Fruit fly (Drosophila melanogaster) whole organism, prepupa: ENCODE measurements around the gene ApepP.

Source experiments
- CG10631 ChIP-seq: fragments of 200-800 bp; sonication (Bioruptor generic); optimal IDR thresholded peaks from 2 replicates; lab custom pipeline; 2016; ENCODE audit warnings: missing biosample characterization, missing genetic modification characterization
- CG11762 ChIP-seq: fragments of 200-800 bp; sonication (Bioruptor generic); optimal IDR thresholded peaks from 3 replicates; lab custom pipeline; 2016; ENCODE audit warnings: missing biosample characterization, missing genetic modification characterization; ENCODE audit not compliant: insufficient read depth
- CG11902 ChIP-seq: fragments of 200-800 bp; sonication (Bioruptor generic); optimal IDR thresholded peaks from 3 replicates; lab custom pipeline; 2016; ENCODE audit warnings: missing biosample characterization, missing genetic modification characterization
- CG1621 ChIP-seq: fragments of 200-800 bp; sonication (Bioruptor generic); optimal IDR thresholded peaks from 3 replicates; lab custom pipeline; 2018; ENCODE audit warnings: missing biosample characterization, mild to moderate bottlenecking, missing genetic modification characterization
- CG31627 ChIP-seq: fragments of 200-800 bp; sonication (Bioruptor generic); optimal IDR thresholded peaks from 3 replicates; lab custom pipeline; 2016; ENCODE audit warnings: missing biosample characterization, missing genetic modification characterization
- CG32006 ChIP-seq: fragments of 200-800 bp; sonication (Bioruptor generic); optimal IDR thresholded peaks from 3 replicates; lab custom pipeline; 2017; ENCODE audit warnings: missing biosample characterization, mild to moderate bottlenecking, missing genetic modification characterization
- CG34406 ChIP-seq: fragments of 200-800 bp; sonication (Bioruptor generic); optimal IDR thresholded peaks from 3 replicates; lab custom pipeline; 2016; ENCODE audit warnings: missing biosample characterization, missing genetic modification characterization
- CG4318 ChIP-seq: fragments of 200-800 bp; sonication (Bioruptor generic); optimal IDR thresholded peaks from 3 replicates; lab custom pipeline; 2017; ENCODE audit warnings: missing biosample characterization, mild to moderate bottlenecking, missing genetic modification characterization
- CG6163 ChIP-seq: fragments of 200-800 bp; sonication (Bioruptor generic); IDR thresholded peaks from 3 replicates; pipeline ENCODE4 v1.3.6; 2022; ENCODE audit warnings: missing biosample characterization, missing genetic modification characterization
- CG6276 ChIP-seq: fragments of 200-800 bp; sonication (Bioruptor generic); optimal IDR thresholded peaks from 2 replicates; lab custom pipeline; 2017; ENCODE audit warnings: missing biosample characterization, mild to moderate bottlenecking, missing genetic modification characterization
- CG6808 ChIP-seq: fragments of 200-800 bp; sonication (Bioruptor generic); optimal IDR thresholded peaks from 3 replicates; lab custom pipeline; 2017; ENCODE audit warnings: missing biosample characterization, missing genetic modification characterization, mild to moderate bottlenecking, moderate library complexity, missing genetic modification reagents
- CG6854 ChIP-seq: fragments of 200-800 bp; sonication (Bioruptor generic); optimal IDR thresholded peaks from 2 replicates; lab custom pipeline; 2017; ENCODE audit warnings: missing biosample characterization, mild to moderate bottlenecking, missing genetic modification characterization
- CG8319 ChIP-seq: fragments of 200-800 bp; sonication (Bioruptor generic); optimal IDR thresholded peaks from 3 replicates; lab custom pipeline; 2016; ENCODE audit warnings: missing biosample characterization, missing genetic modification characterization
- CG9139 ChIP-seq: fragments of 200-800 bp; sonication (Bioruptor generic); optimal IDR thresholded peaks from 3 replicates; lab custom pipeline; 2017; ENCODE audit warnings: missing biosample characterization, mild to moderate bottlenecking, missing genetic modification characterization
- Eip78C ChIP-seq: fragments of 200-800 bp; sonication (Bioruptor generic); peaks from one replicate; lab custom pipeline; 2016; ENCODE audit warnings: missing biosample characterization, missing genetic modification characterization
- Ets96B ChIP-seq: fragments of 200-800 bp; optimal IDR thresholded peaks from 2 replicates; lab custom pipeline; 2019; ENCODE audit warnings: missing biosample characterization, mild to moderate bottlenecking, missing genetic modification characterization, moderate library complexity
- Hr38 ChIP-seq: sonication (Bioruptor generic); optimal IDR thresholded peaks from 2 replicates; lab custom pipeline; 2016; ENCODE audit warnings: missing biosample characterization, missing genetic modification characterization
- Hr39 ChIP-seq: fragments of 200-800 bp; sonication (Bioruptor generic); optimal IDR thresholded peaks from 2 replicates; lab custom pipeline; 2016; ENCODE audit warnings: missing biosample characterization, missing genetic modification characterization
- Lpt ChIP-seq: fragments of 200-800 bp; sonication (Bioruptor generic); optimal IDR thresholded peaks from 3 replicates; lab custom pipeline; 2016; ENCODE audit warnings: missing biosample characterization, missing genetic modification characterization
- Met ChIP-seq: fragments of 200-800 bp; sonication (Bioruptor generic); optimal IDR thresholded peaks from 3 replicates; lab custom pipeline; 2016; ENCODE audit warnings: missing biosample characterization, missing genetic modification characterization
- OdsH ChIP-seq: fragments of 200-800 bp; sonication (Bioruptor generic); optimal IDR thresholded peaks from 3 replicates; lab custom pipeline; 2016; ENCODE audit warnings: missing biosample characterization, missing genetic modification characterization
- Smox ChIP-seq: fragments of 200-800 bp; sonication (Bioruptor generic); optimal IDR thresholded peaks from 3 replicates; lab custom pipeline; 2016; ENCODE audit warnings: missing biosample characterization, missing genetic modification characterization
- Sox14 ChIP-seq: fragments of 200-800 bp; sonication (Bioruptor generic); optimal IDR thresholded peaks from 3 replicates; lab custom pipeline; 2016; ENCODE audit warnings: missing biosample characterization, missing genetic modification characterization
- Sox15 ChIP-seq: fragments of 200-800 bp; sonication (Bioruptor generic); optimal IDR thresholded peaks from 3 replicates; lab custom pipeline; 2016; ENCODE audit warnings: missing biosample characterization, missing genetic modification characterization
- achi ChIP-seq: fragments of 200-800 bp; sonication (Bioruptor generic); optimal IDR thresholded peaks from 3 replicates; lab custom pipeline; 2016; ENCODE audit warnings: missing biosample characterization, missing genetic modification characterization
- eg ChIP-seq: fragments of 200-800 bp; sonication (Bioruptor generic); IDR thresholded peaks from 3 replicates; pipeline ENCODE4 v1.3.6; 2022; ENCODE audit warnings: missing biosample characterization, missing genetic modification characterization
- fd59A ChIP-seq: fragments of 200-800 bp; sonication (Bioruptor generic); optimal IDR thresholded peaks from 2 replicates; lab custom pipeline; 2017; ENCODE audit warnings: missing biosample characterization, mild to moderate bottlenecking, missing genetic modification characterization, missing genetic modification reagents
- fd85E ChIP-seq: fragments of 200-800 bp; sonication (Bioruptor generic); optimal IDR thresholded peaks from 3 replicates; lab custom pipeline; 2016; ENCODE audit warnings: missing biosample characterization, missing genetic modification characterization
- fkh ChIP-seq: fragments of 200-800 bp; sonication (Bioruptor generic); optimal IDR thresholded peaks from 3 replicates; lab custom pipeline; 2017; ENCODE audit warnings: missing biosample characterization, mild to moderate bottlenecking, missing genetic modification characterization, moderate library complexity
- lz ChIP-seq: fragments of 200-800 bp; sonication (Bioruptor generic); optimal IDR thresholded peaks from 3 replicates; lab custom pipeline; 2016; ENCODE audit warnings: missing biosample characterization, missing genetic modification characterization
- net ChIP-seq: fragments of 200-800 bp; sonication (Bioruptor generic); optimal IDR thresholded peaks from 3 replicates; lab custom pipeline; 2016; ENCODE audit warnings: missing biosample characterization, missing genetic modification characterization
- salr ChIP-seq, 2 experiments: fragments of 200-800 bp; sonication (Bioruptor generic); optimal IDR thresholded peaks; 3 replicates each; lab custom pipeline; 2016 to 2018; ENCODE audit warnings: missing biosample characterization in 2 of 2, missing genetic modification characterization in 2 of 2, mild to moderate bottlenecking in 1 of 2
- ss ChIP-seq, 2 experiments: fragments of 200-800 bp; sonication (Bioruptor generic); optimal IDR thresholded peaks; 2 replicates in 1 of 2; 3 replicates in 1 of 2; lab custom pipeline; 2017 to 2018; ENCODE audit warnings: mild to moderate bottlenecking in 2 of 2, missing biosample characterization in 2 of 2, missing genetic modification characterization in 2 of 2, moderate library complexity in 1 of 2
- svp ChIP-seq: fragments of 200-800 bp; sonication (Bioruptor generic); peaks from one replicate; lab custom pipeline; 2016; ENCODE audit warnings: missing biosample characterization, missing genetic modification characterization
- vri ChIP-seq: fragments of 200-800 bp; sonication (Bioruptor generic); optimal IDR thresholded peaks from 3 replicates; lab custom pipeline; 2016; ENCODE audit warnings: missing biosample characterization, mild to moderate bottlenecking, missing genetic modification characterization

The ApepP gene

DNA sequence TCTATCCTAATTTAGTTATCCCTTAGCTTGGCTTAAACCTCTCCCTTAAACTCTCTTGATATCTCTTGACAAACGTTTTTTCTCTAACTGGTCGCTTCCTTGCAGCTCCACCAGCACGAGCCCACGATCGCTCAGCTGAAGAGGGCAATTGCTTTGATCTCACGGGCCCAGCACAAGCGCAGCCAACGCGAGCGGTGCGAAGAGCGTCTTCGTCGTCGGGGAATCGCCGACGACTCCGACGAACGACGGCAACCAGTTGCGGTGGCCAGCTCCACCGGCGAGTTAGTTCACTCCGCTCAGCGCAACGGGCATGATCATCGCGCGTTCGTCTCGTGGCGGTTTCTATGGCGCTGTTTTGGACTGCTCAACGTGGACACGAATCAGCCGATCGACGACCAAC, 29.3 kb downstream of the ApepP start (continued):
- TF ChIP-seq fd59A (GFP tag; lab: Kevin White, UChicago) (no peak), CG6854 (GFP tag; lab: Kevin White, UChicago) (peak; percentile 63), Sox14 (no peak), Lpt (GFP tag; lab: Kevin White, UChicago) (peak; percentile 11), Hr38 (GFP tag; lab: Kevin White, UChicago) (no peak), net (GFP tag; lab: Kevin White, UChicago) (peak; percentile 33), CG31627 (no peak), vri (GFP tag; lab: Kevin White, UChicago) (no peak), Sox15 (no peak), CG11902 (GFP tag; lab: Kevin White, UChicago) (no peak), OdsH (GFP tag; lab: Kevin White, UChicago) (no peak), CG11762 (GFP tag; lab: Kevin White, UChicago) (no peak), lz (GFP tag; lab: Kevin White, UChicago) (peak; percentile 16), CG8319 (no peak), Eip78C (GFP tag; lab: Kevin White, UChicago) (peak; percentile 78)

DNA sequence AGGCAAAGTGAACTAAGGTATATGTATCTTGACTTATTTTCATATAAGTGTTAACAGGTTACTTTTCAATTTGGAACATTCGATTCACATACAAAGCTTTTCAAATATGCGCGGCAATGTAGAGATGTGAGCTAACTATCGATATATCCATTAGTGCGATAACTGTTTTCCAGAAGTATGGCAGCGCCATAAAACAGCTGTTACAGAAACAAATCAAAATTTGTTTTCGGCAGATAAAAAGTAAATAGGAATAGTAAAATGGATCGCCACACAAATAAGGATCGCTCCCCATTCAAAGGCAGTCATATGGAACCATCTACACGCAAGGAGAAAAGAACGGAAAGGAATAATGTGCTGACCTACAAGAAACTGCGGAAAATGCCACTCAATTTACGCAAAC, 30.9 kb downstream of the ApepP start, which contains the start of the genes CG32832, CG31743 and CG34313:
TSS of gene CG32832 (minus strand) at position 3 of the 400 bp plus-strand sequence.
TSS of gene CG31743 (plus strand) at position 230 of the 400 bp plus-strand sequence.
TSS of gene CG34313 (plus strand) at position 230 of the 400 bp plus-strand sequence.
- no peak for TF ChIP-seq svp (GFP tag; lab: Kevin White, UChicago)
- no peak for TF ChIP-seq fkh (GFP tag; lab: Kevin White, UChicago)
- TF ChIP-seq CG32006 (GFP tag; lab: Kevin White, UChicago) = no peak
- TF ChIP-seq lz (GFP tag; lab: Kevin White, UChicago) = no peak
- TF ChIP-seq fd85E (GFP tag; lab: Kevin White, UChicago) = no peak
- TF ChIP-seq Met (GFP tag; lab: Kevin White, UChicago) = no peak
- TF ChIP-seq net (GFP tag; lab: Kevin White, UChicago) = no peak

DNA sequence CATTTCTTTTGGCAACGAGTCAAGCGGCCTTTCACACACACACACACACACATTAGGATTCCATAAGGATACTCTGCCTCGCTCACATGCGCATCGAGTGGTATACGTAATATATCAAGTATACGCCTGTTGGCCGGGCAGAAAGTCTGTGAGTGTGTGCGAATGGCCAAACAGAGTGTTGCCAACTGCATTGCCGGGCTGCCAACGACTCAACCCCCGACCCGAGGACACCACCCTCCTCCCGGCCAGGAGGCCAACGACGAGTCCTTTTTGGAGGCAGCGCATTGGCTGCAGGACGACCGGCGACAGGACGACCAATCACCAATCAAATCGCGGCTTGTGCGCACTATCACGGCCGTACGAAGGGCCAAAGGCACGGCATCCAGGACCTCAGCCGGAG, 32.5 kb downstream of the ApepP start:
- TF ChIP-seq CG34406 = no peak
- TF ChIP-seq CG6808 (GFP tag; lab: Kevin White, UChicago) = no peak
- no peak for TF ChIP-seq CG6854 (GFP tag; lab: Kevin White, UChicago)
- no peak for TF ChIP-seq Ets96B (tag; lab: Kevin White, UChicago)
- TF ChIP-seq Smox (GFP tag; lab: Kevin White, UChicago) = no peak
- TF ChIP-seq ss (GFP tag; optimal IDR thresholded peaks at IDR 0.05; lab: Kevin White, UChicago) = no peak
- no peak for TF ChIP-seq Sox15
- TF ChIP-seq achi = no peak
- TF ChIP-seq, all 60 proteins: peak for 0

DNA sequence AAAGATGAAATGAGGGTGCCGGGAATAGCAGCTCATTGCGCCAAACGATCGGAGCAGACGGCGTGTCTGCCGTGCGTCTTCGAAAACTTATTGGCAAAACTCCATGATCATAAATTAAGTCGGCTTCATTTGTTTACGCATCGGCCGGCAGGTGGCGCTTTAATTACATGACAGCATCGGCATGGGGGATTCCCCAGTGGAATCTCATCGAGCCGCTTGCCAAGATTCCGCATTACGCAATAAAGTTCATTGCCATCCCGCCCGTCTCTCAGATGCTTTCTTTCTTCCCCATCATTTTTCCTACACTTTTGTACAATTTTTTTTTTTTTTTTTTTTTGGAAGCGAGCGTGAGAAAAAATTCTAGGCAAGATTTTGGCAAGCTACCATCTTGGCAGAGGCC, 33.7 kb downstream of the ApepP start:
- TF ChIP-seq CG1621 (tag; lab: Kevin White, UChicago) (no peak), vri (GFP tag; lab: Kevin White, UChicago) (peak; percentile 5), CG6163 (no peak), salr (GFP tag; optimal IDR thresholded peaks at IDR 0.05; lab: Kevin White, UChicago) (peak in 1 of 2 experiments; percentile 6)

DNA sequence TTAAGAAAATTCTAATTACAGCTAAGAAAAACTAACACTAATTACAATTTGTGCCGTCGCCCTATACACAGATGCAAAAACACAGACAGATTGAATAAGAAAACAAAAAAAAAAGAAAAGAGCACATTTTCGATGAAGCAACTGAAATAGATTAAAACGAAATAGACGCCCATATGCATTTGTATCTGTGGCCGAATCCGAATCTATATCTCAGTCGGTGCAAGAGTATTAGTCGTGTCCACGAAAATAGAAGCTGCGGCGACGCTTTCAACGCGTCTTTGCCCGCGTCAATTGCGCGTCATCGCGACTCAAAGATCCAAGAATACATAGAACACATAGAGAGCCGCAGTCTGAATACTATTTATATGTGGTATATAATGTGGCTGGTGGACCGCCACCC, 35.3 kb downstream of the ApepP start:
- TF ChIP-seq CG1621 (tag; lab: Kevin White, UChicago) = no peak
- TF ChIP-seq eg (GFP tag; lab: Robert Waterston, UW) = peak; percentile 49; the same call in 1 of the 3 replicates
- no peak for TF ChIP-seq CG4318 (GFP tag; lab: Kevin White, UChicago)
- TF ChIP-seq ss (GFP tag; optimal IDR thresholded peaks at IDR 0.05; lab: Kevin White, UChicago) = no peak
- TF ChIP-seq Hr39 = no peak
- peak; percentile 42 for TF ChIP-seq CG6276 (GFP tag; lab: Kevin White, UChicago)
- no peak for TF ChIP-seq CG9139 (GFP tag; lab: Kevin White, UChicago)
- no peak for TF ChIP-seq CG10631 (GFP tag; lab: Kevin White, UChicago)
- no peak for TF ChIP-seq Sox14
- TF ChIP-seq OdsH (GFP tag; lab: Kevin White, UChicago) = no peak
- peak; percentile 14 for TF ChIP-seq Lpt (GFP tag; lab: Kevin White, UChicago)
